Worm (Caenorhabditis elegans): ENCODE measurements around the gene srz-71.
"Not testable (repeated sequence)": the region's sequence is repeated elsewhere in the genome, so short reads cannot be mapped to it uniquely, and the experiment has no call there.

Gene srz-71

ce11 chrIV:16332585-16332984, at the start of gene srz-71:
Gene srz-71, plus strand, starts transcription at chrIV:16332885.
- no peak for TF ChIP-seq unc-62 (GFP tag; optimal IDR thresholded peaks at IDR 0.05)

- no peak for TF ChIP-seq unc-62 (GFP tag; optimal IDR thresholded peaks at IDR 0.05)
Observed at ce11 chrIV:16290745-16291144, 41.9 kb upstream of the srz-71 start, which contains the start of gene srz-75. Gene srz-75, minus strand, starts transcription at chrIV:16290845.

ce11 chrIV:16293889-16294288, 38.8 kb upstream of the srz-71 start:
- no peak for TF ChIP-seq unc-62 (GFP tag; optimal IDR thresholded peaks at IDR 0.05)

- TF ChIP-seq unc-62 (GFP tag; optimal IDR thresholded peaks at IDR 0.05) = no peak
Observed at ce11 chrIV:16298851-16299250, 33.8 kb upstream of the srz-71 start, which contains the start of gene srz-72. Gene srz-72, plus strand, starts transcription at chrIV:16299151.

- no peak for TF ChIP-seq unc-62 (GFP tag; optimal IDR thresholded peaks at IDR 0.05)
Observed at ce11 chrIV:16306918-16307317, 25.8 kb upstream of the srz-71 start.

ce11 chrIV:16307925-16308324, 24.8 kb upstream of the srz-71 start, which contains the start of gene rac-2:
Gene rac-2, plus strand, starts transcription at chrIV:16308225.
- not testable (repeated sequence) for TF ChIP-seq unc-62 (GFP tag; optimal IDR thresholded peaks at IDR 0.05)

ce11 chrIV:16310103-16310502, 22.6 kb upstream of the srz-71 start:
- no peak for TF ChIP-seq unc-62 (GFP tag; optimal IDR thresholded peaks at IDR 0.05)

- TF ChIP-seq unc-62 (GFP tag; optimal IDR thresholded peaks at IDR 0.05) = no peak
Observed at ce11 chrIV:16320410-16320809, 12.3 kb upstream of the srz-71 start, which contains the start of gene K03D3.5. Gene K03D3.5, minus strand, starts transcription at chrIV:16320510.

ce11 chrIV:16320866-16321265, 11.8 kb upstream of the srz-71 start, which contains the start of gene srz-61:
Gene srz-61, plus strand, starts transcription at chrIV:16321166.
- no peak for TF ChIP-seq unc-62 (GFP tag; optimal IDR thresholded peaks at IDR 0.05)

ce11 chrIV:16323373-16323772, 9.3 kb upstream of the srz-71 start, which contains the start of gene srz-104:
Gene srz-104, plus strand, starts transcription at chrIV:16323673.
- TF ChIP-seq unc-62 (GFP tag; optimal IDR thresholded peaks at IDR 0.05) = no peak

- no peak for TF ChIP-seq unc-62 (GFP tag; optimal IDR thresholded peaks at IDR 0.05)
Observed at ce11 chrIV:16324589-16324988, 8.1 kb upstream of the srz-71 start, which contains the start of gene srz-105. Gene srz-105, plus strand, starts transcription at chrIV:16324889.

- no peak for TF ChIP-seq unc-62 (GFP tag; optimal IDR thresholded peaks at IDR 0.05)
Observed at ce11 chrIV:16328519-16328918, 4.2 kb upstream of the srz-71 start, which contains the start of gene K03D3.2. Gene K03D3.2, minus strand, starts transcription at chrIV:16328619.

ce11 chrIV:16329159-16329558, 3.5 kb upstream of the srz-71 start, which contains the start of gene srz-74:
Gene srz-74, plus strand, starts transcription at chrIV:16329459.
- no peak for TF ChIP-seq unc-62 (GFP tag; optimal IDR thresholded peaks at IDR 0.05)

- no peak for TF ChIP-seq unc-62 (GFP tag; optimal IDR thresholded peaks at IDR 0.05)
Observed at ce11 chrIV:16330508-16330907, 2.2 kb upstream of the srz-71 start.

ce11 chrIV:16333121-16333520, 436 bp downstream of the srz-71 start:
- no peak for TF ChIP-seq unc-62 (GFP tag; optimal IDR thresholded peaks at IDR 0.05)

- no peak for TF ChIP-seq unc-62 (GFP tag; optimal IDR thresholded peaks at IDR 0.05)
Observed at ce11 chrIV:16335037-16335436, 2.4 kb downstream of the srz-71 start, which contains the start of gene srz-38. Gene srz-38, plus strand, starts transcription at chrIV:16335337.

- TF ChIP-seq unc-62 (GFP tag; optimal IDR thresholded peaks at IDR 0.05) = no peak
Observed at ce11 chrIV:16336721-16337120, 4.0 kb downstream of the srz-71 start, which contains the start of gene C35D6.13. Gene C35D6.13, plus strand, starts transcription at chrIV:16337021.

ce11 chrIV:16346514-16346913, 13.8 kb downstream of the srz-71 start, which contains the start of gene C35D6.3:
Gene C35D6.3, plus strand, starts transcription at chrIV:16346814.
- no peak for TF ChIP-seq unc-62 (GFP tag; optimal IDR thresholded peaks at IDR 0.05)
